Worm (Caenorhabditis elegans): ENCODE measurements around the gene F10B5.2.
A peak's percentile ranks its signal among the peaks of the same experiment; 100 is the strongest.

The F10B5.2 gene

DNA sequence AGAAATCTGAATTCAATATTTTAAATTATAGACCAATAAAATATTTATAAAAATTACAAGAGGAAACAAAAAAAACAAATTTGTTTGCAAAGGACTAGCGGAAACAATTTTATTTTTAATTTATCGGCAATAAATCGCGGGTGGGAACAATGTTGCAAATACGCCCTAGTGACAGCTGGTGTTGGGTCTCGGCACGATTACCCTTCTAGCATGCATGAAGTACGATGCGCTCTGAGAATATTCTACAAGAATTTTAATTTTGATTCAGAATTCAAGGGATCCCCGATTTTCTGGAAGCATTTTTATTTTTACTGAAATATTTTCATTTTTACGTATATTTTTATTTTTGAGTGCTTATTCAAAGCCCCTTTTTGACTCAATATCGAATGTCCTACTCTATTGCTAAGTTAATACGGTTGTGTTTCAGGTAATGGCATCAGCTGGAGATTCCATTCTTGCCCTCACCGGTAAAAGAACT, 40.5 kb downstream of the F10B5.2 start, which contains the start of the genes mig-5 and cct-1:
Gene mig-5 (minus strand): TSS at position 8 of the 478 bp plus-strand sequence.
Gene cct-1 (plus strand): TSS at position 428 of the 478 bp plus-strand sequence.
- no peak for TF ChIP-seq ama-1 (optimal IDR thresholded peaks at IDR 0.05)
- no peak for TF ChIP-seq ceh-36 (tag; optimal IDR thresholded peaks at IDR 0.05)
- no peak for TF ChIP-seq ceh-13 (GFP tag; optimal IDR thresholded peaks at IDR 0.05)
- no peak for TF ChIP-seq B0310.2 (tag; optimal IDR thresholded peaks at IDR 0.05)
- peak; percentile 48; the same call in 1 of the 2 replicates for TF ChIP-seq flt-1 (GFP tag; IDR thresholded peaks at IDR 0.05)
- TF ChIP-seq hmg-4 (GFP tag; optimal IDR thresholded peaks at IDR 0.05), result peak; percentile 31
- no peak for TF ChIP-seq tbx-11 (GFP tag; IDR thresholded peaks at IDR 0.05)
- no peak for TF ChIP-seq scrt-1 (GFP tag; IDR thresholded peaks at IDR 0.05)
- TF ChIP-seq tbx-37 (GFP tag; conservative IDR thresholded peaks at IDR 0.05), result no peak
- peak; percentile 85 for TF ChIP-seq F13C5.2 (tag; optimal IDR thresholded peaks at IDR 0.05)
- TF ChIP-seq hmbx-1 (tag; optimal IDR thresholded peaks at IDR 0.05), result no peak
- TF ChIP-seq sea-1 (GFP tag; conservative IDR thresholded peaks at IDR 0.05), result no peak
- no peak for TF ChIP-seq aly-1 (tag; optimal IDR thresholded peaks at IDR 0.05)

DNA sequence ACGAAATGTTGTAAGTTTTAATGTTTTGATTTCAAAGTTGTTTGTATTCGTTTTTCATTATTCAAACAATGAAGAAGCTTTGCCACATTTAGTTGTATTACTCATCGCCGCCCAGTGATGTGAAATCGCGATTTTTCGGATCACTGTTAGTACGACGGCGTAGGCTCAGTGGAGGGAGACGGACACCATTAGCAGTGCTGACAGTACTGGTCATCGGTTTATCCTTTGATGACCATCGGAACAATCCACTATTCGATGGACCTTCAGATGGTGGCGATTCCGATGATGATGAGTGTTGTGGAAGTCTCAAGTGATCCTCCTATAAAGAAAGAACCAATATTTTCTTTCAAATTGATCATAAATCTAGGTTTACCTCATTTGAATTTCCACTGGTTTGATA, 43.0 kb downstream of the F10B5.2 start:
- TF ChIP-seq F13C5.2 (tag; optimal IDR thresholded peaks at IDR 0.05) (no peak), ceh-13 (GFP tag; optimal IDR thresholded peaks at IDR 0.05) (no peak), sea-1 (GFP tag; conservative IDR thresholded peaks at IDR 0.05) (no peak), ama-1 (optimal IDR thresholded peaks at IDR 0.05) (no peak), aly-1 (tag; optimal IDR thresholded peaks at IDR 0.05) (no peak), hmbx-1 (tag; optimal IDR thresholded peaks at IDR 0.05) (no peak), hnd-1 (tag; optimal IDR thresholded peaks at IDR 0.05) (no peak), tbx-37 (GFP tag; conservative IDR thresholded peaks at IDR 0.05) (no peak), tbx-11 (GFP tag; IDR thresholded peaks at IDR 0.05) (no peak), tra-4 (tag; optimal IDR thresholded peaks at IDR 0.05) (no peak), ceh-36 (tag; optimal IDR thresholded peaks at IDR 0.05) (no peak), flt-1 (GFP tag; IDR thresholded peaks at IDR 0.05) (no peak)

ce11 chrII:8190455-8190854, 45.9 kb downstream of the F10B5.2 start, which contains the start of gene T05C12.8:
T05C12.8 (minus strand) TSS chrII:8190555.
- no peak for TF ChIP-seq scrt-1 (GFP tag; IDR thresholded peaks at IDR 0.05)
- TF ChIP-seq ceh-13 (GFP tag; optimal IDR thresholded peaks at IDR 0.05), result no peak
- TF ChIP-seq tbx-37 (GFP tag; conservative IDR thresholded peaks at IDR 0.05), result no peak
- no peak for TF ChIP-seq F13C5.2 (tag; optimal IDR thresholded peaks at IDR 0.05)
- no peak for TF ChIP-seq flt-1 (GFP tag; IDR thresholded peaks at IDR 0.05)

DNA sequence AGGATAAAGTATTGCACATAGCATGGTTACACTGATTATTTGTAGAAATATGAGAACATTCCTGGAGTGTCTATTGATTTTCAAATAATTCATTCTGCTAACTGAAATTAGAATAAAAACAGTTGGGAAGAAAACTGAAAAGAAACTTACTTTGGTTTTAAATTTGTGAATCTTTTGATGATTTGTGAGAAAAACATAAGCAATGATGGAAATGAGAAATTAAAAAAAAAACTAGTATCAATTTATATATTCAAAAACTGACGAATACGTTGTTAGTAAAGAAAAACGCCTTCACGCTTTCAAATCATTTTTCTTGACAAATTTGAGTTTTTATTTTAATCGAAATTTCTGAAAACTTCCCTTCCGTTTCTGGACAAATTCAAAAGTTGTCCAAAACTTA, 48.6 kb downstream of the F10B5.2 start, which contains the start of gene T05C12.9:
Gene T05C12.9 (minus strand): TSS at position 101 of the 400 bp plus-strand sequence.
- no peak for TF ChIP-seq flt-1 (GFP tag; IDR thresholded peaks at IDR 0.05)
- TF ChIP-seq hmg-4 (GFP tag; optimal IDR thresholded peaks at IDR 0.05), result no peak
- no peak for TF ChIP-seq aly-1 (tag; optimal IDR thresholded peaks at IDR 0.05)
- no peak for TF ChIP-seq hmbx-1 (tag; optimal IDR thresholded peaks at IDR 0.05)
- TF ChIP-seq ama-1 (optimal IDR thresholded peaks at IDR 0.05), result no peak
- no peak for TF ChIP-seq scrt-1 (GFP tag; IDR thresholded peaks at IDR 0.05)
- TF ChIP-seq F13C5.2 (tag; optimal IDR thresholded peaks at IDR 0.05), result no peak
- TF ChIP-seq pes-1 (GFP tag; IDR thresholded peaks at IDR 0.05), result no peak
- no peak for TF ChIP-seq tbx-11 (GFP tag; IDR thresholded peaks at IDR 0.05)

DNA sequence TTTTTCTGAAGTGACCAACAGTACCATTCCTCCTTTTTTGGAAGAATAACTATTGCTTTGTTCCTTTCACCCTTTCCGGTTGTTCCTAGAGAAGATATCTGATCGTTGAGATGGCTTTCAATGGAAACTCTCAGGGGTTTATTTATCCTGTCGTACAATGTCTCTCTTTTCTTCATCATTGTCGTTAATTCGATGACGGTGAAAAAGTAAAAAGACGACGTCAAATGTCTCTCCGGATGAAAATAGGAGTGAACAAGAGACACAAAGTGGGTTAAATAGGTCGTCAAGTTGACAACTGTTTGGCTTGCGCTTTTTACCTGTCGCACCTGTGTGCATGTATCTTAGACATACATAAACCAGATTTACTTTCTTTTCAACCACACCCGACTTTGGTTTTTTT, 49.4 kb downstream of the F10B5.2 start:
- no peak for TF ChIP-seq flt-1 (GFP tag; IDR thresholded peaks at IDR 0.05)
- no peak for TF ChIP-seq tbx-11 (GFP tag; IDR thresholded peaks at IDR 0.05)
- TF ChIP-seq hnd-1 (tag; optimal IDR thresholded peaks at IDR 0.05), result no peak
- no peak for TF ChIP-seq tra-4 (tag; optimal IDR thresholded peaks at IDR 0.05)
- TF ChIP-seq F13C5.2 (tag; optimal IDR thresholded peaks at IDR 0.05), result no peak
- no peak for TF ChIP-seq hmg-4 (GFP tag; optimal IDR thresholded peaks at IDR 0.05)
- TF ChIP-seq hmbx-1 (tag; optimal IDR thresholded peaks at IDR 0.05), result no peak
- no peak for TF ChIP-seq sea-1 (GFP tag; conservative IDR thresholded peaks at IDR 0.05)
- TF ChIP-seq B0310.2 (tag; optimal IDR thresholded peaks at IDR 0.05), result no peak
- TF ChIP-seq ceh-13 (GFP tag; optimal IDR thresholded peaks at IDR 0.05), result no peak
- TF ChIP-seq tbx-37 (GFP tag; conservative IDR thresholded peaks at IDR 0.05), result no peak
- no peak for TF ChIP-seq ceh-36 (tag; optimal IDR thresholded peaks at IDR 0.05)
- TF ChIP-seq scrt-1 (GFP tag; IDR thresholded peaks at IDR 0.05), result no peak
- no peak for TF ChIP-seq ets-7 (tag; optimal IDR thresholded peaks at IDR 0.05)
- TF ChIP-seq ama-1 (optimal IDR thresholded peaks at IDR 0.05), result no peak
- TF ChIP-seq pes-1 (GFP tag; IDR thresholded peaks at IDR 0.05), result no peak
- no peak for TF ChIP-seq aly-1 (tag; optimal IDR thresholded peaks at IDR 0.05)
